Comparison of ENCODE assay signal across 1 worm cellular context in genomic region chrIII:6871668-6872067, ce11.
A peak's percentile ranks its signal among the peaks of the same experiment; 100 is the strongest.
TF ChIP-seq lines count a peak whose summit lies in the region.

No protein-coding gene starts in this region.

TF ChIP-seq in whole organism, L2 larva, 48 proteins besides CTCF, POLR2A, EP300 and RAD21 (continued from another document):
- TF ChIP-seq ama-1 (optimal IDR thresholded peaks at IDR 0.05; lab: Kevin White, UChicago) = peak; percentile 66
